Worm (Caenorhabditis elegans) whole organism, late embryonic: ENCODE data around the gene srx-44.

ENCODE experiments used
- ceh-45 ChIP-seq: fragments of 200-800 bp; sonication (Bioruptor generic); IDR thresholded peaks from 2 replicates; pipeline ENCODE4 v1.3.6; 2022; ENCODE audit warnings: missing genetic modification reagents, missing genetic modification characterization, missing compliant biosample characterization
- dve-1 ChIP-seq: sonication (generic microtip); optimal IDR thresholded peaks from 2 replicates; lab custom pipeline; 2017; ENCODE audit warnings: antibody characterized with exemption, mild to moderate bottlenecking, missing genetic modification characterization, missing compliant biosample characterization
- hlh-13 ChIP-seq: fragments of 200-800 bp; sonication (Bioruptor generic); optimal IDR thresholded peaks from 2 replicates; lab custom pipeline; 2018; ENCODE audit warnings: mild to moderate bottlenecking, missing genetic modification characterization, missing compliant biosample characterization
- madf-2 ChIP-seq: sonication (generic microtip); optimal IDR thresholded peaks from 2 replicates; lab custom pipeline; 2017; ENCODE audit warnings: missing genetic modification characterization, missing compliant biosample characterization

ce11 chrV:16024300-16024699, 4.2 kb downstream of the srx-44 start, which contains the start of gene T10C6.6:
- no peak for TF ChIP-seq dve-1 (tag; lab: Kevin White, UChicago)
- no peak for TF ChIP-seq madf-2 (tag; lab: Kevin White, UChicago)
- TF ChIP-seq hlh-13 (GFP tag; lab: Kevin White, UChicago), result no peak
- no peak for TF ChIP-seq ceh-45 (GFP tag; lab: Robert Waterston, UW)
